Fruit fly (Drosophila melanogaster) whole organism, embryonic: Measurements from ENCODE around the gene Frmd5.

Source experiments
- CG10274 ChIP-seq: fragments of 200-800 bp; sonication (Bioruptor generic); optimal IDR thresholded peaks from 3 replicates; lab custom pipeline; 2017; ENCODE audit warnings: missing biosample characterization, mild to moderate bottlenecking, missing genetic modification characterization
- CG10654 ChIP-seq: fragments of 200-800 bp; sonication (Bioruptor generic); optimal IDR thresholded peaks from 2 replicates; lab custom pipeline; 2016; ENCODE audit warnings: missing biosample characterization, missing genetic modification characterization
- CG13287 ChIP-seq: fragments of 200-800 bp; sonication (Bioruptor generic); IDR thresholded peaks from 2 replicates; pipeline ENCODE4 v1.3.6; 2022; ENCODE audit warnings: missing biosample characterization, missing genetic modification characterization; ENCODE audit not compliant: partially characterized antibody
- CG13296 ChIP-seq: fragments of 200-800 bp; sonication (Bioruptor generic); optimal IDR thresholded peaks from 3 replicates; lab custom pipeline; 2018; ENCODE audit warnings: missing biosample characterization, mild to moderate bottlenecking, missing genetic modification characterization
- CG14965 ChIP-seq: fragments of 200-800 bp; sonication (Bioruptor generic); optimal IDR thresholded peaks from 2 replicates; lab custom pipeline; 2016; ENCODE audit warnings: missing biosample characterization, missing genetic modification characterization, borderline replicate concordance
- CG15479 ChIP-seq: fragments of 200-800 bp; sonication (Bioruptor generic); optimal IDR thresholded peaks from 3 replicates; lab custom pipeline; 2019; ENCODE audit warnings: missing biosample characterization, mild to moderate bottlenecking, missing genetic modification characterization, moderate library complexity
- CG16779 ChIP-seq: fragments of 200-800 bp; sonication (Bioruptor generic); IDR thresholded peaks from 2 replicates; pipeline ENCODE4 v1.3.6; 2022; ENCODE audit warnings: missing biosample characterization, missing genetic modification characterization
- CG16813 ChIP-seq: fragments of 200-800 bp; sonication (Bioruptor generic); IDR thresholded peaks from 3 replicates; pipeline ENCODE4 v1.3.6; 2022; ENCODE audit warnings: missing biosample characterization, missing genetic modification characterization; ENCODE audit not compliant: partially characterized antibody
- CG2199 ChIP-seq: fragments of 200-800 bp; sonication (Bioruptor generic); IDR thresholded peaks from 3 replicates; pipeline ENCODE4 v1.3.6; 2022; ENCODE audit warnings: missing biosample characterization, missing genetic modification characterization
- CG30403 ChIP-seq: fragments of 200-800 bp; sonication (Bioruptor generic); optimal IDR thresholded peaks from 3 replicates; lab custom pipeline; 2016; ENCODE audit warnings: missing biosample characterization, missing genetic modification characterization
- CG3065 ChIP-seq: fragments of 200-800 bp; sonication (Bioruptor generic); optimal IDR thresholded peaks from 2 replicates; lab custom pipeline; 2016; ENCODE audit warnings: missing biosample characterization, missing genetic modification characterization
- CG31441 ChIP-seq: fragments of 200-800 bp; sonication (Bioruptor generic); IDR thresholded peaks from 2 replicates; pipeline ENCODE4 v1.3.6; 2022; ENCODE audit warnings: missing biosample characterization, missing genetic modification characterization
- CG3995 ChIP-seq: fragments of 200-800 bp; sonication (Bioruptor generic); optimal IDR thresholded peaks from 3 replicates; lab custom pipeline; 2016; ENCODE audit warnings: missing biosample characterization, missing genetic modification characterization
- CG4424 ChIP-seq: fragments of 200-800 bp; sonication (Bioruptor generic); optimal IDR thresholded peaks from 3 replicates; lab custom pipeline; 2016; ENCODE audit warnings: missing biosample characterization, missing genetic modification characterization
- CG8359 ChIP-seq: fragments of 200-800 bp; sonication (Bioruptor generic); optimal IDR thresholded peaks from 2 replicates; lab custom pipeline; 2017; ENCODE audit warnings: missing biosample characterization, mild to moderate bottlenecking, missing genetic modification characterization, borderline replicate concordance
- CG9609 ChIP-seq: fragments of 200-800 bp; sonication (Bioruptor generic); optimal IDR thresholded peaks from 3 replicates; lab custom pipeline; 2016; ENCODE audit warnings: missing biosample characterization, missing genetic modification characterization
- CG9727 ChIP-seq: fragments of 200-800 bp; sonication (Bioruptor generic); optimal IDR thresholded peaks from 3 replicates; lab custom pipeline; 2017; ENCODE audit warnings: missing biosample characterization, mild to moderate bottlenecking, missing genetic modification characterization
- Deaf1 ChIP-seq: fragments of 200-800 bp; optimal IDR thresholded peaks from 3 replicates; lab custom pipeline; 2019; ENCODE audit warnings: missing biosample characterization, mild to moderate bottlenecking, missing genetic modification characterization, moderate library complexity
- H2.0 ChIP-seq: fragments of 200-800 bp; sonication (Bioruptor generic); IDR thresholded peaks from 2 replicates; pipeline ENCODE4 v1.3.6; 2022; ENCODE audit warnings: missing biosample characterization, missing genetic modification characterization
- Hr51 ChIP-seq, 2 experiments: fragments of 200-800 bp; sonication (Bioruptor generic); optimal IDR thresholded peaks; 2 replicates in 1 of 2; 3 replicates in 1 of 2; lab custom pipeline; 2016 to 2018; ENCODE audit warnings: missing biosample characterization in 2 of 2, missing genetic modification characterization in 2 of 2, mild to moderate bottlenecking in 1 of 2, moderate library complexity in 1 of 2
- MTF-1 ChIP-seq: fragments of 200-800 bp; sonication (Bioruptor generic); optimal IDR thresholded peaks from 2 replicates; lab custom pipeline; 2018; ENCODE audit warnings: missing biosample characterization, mild to moderate bottlenecking, missing genetic modification characterization, borderline replicate concordance
- NC2α ChIP-seq: fragments of 200-800 bp; sonication (Bioruptor generic); optimal IDR thresholded peaks from 2 replicates; lab custom pipeline; 2016; ENCODE audit warnings: missing biosample characterization, missing genetic modification characterization
- Opbp ChIP-seq: fragments of 200-800 bp; sonication (Bioruptor generic); IDR thresholded peaks from 3 replicates; pipeline ENCODE4 v1.3.6; 2022; ENCODE audit warnings: missing biosample characterization, missing genetic modification characterization; ENCODE audit not compliant: partially characterized antibody
- Ptx1 ChIP-seq: fragments of 200-800 bp; sonication (Bioruptor generic); IDR thresholded peaks from 2 replicates; pipeline ENCODE4 v1.3.6; 2022; ENCODE audit warnings: missing biosample characterization, missing genetic modification characterization
- Sox100B ChIP-seq: fragments of 200-800 bp; sonication (Bioruptor generic); optimal IDR thresholded peaks from 3 replicates; lab custom pipeline; 2018; ENCODE audit warnings: missing biosample characterization, mild to moderate bottlenecking, missing genetic modification characterization
- amos ChIP-seq: fragments of 200-800 bp; sonication (Bioruptor generic); IDR thresholded peaks from 2 replicates; pipeline ENCODE4 v1.3.6; 2022; ENCODE audit warnings: missing biosample characterization, missing genetic modification characterization; ENCODE audit not compliant: partially characterized antibody
- ato ChIP-seq: fragments of 200-800 bp; sonication (Bioruptor generic); IDR thresholded peaks from 2 replicates; pipeline ENCODE4 v1.3.6; 2022; ENCODE audit warnings: missing biosample characterization, missing genetic modification characterization; ENCODE audit not compliant: partially characterized antibody
- btn ChIP-seq: fragments of 200-800 bp; sonication (Bioruptor generic); optimal IDR thresholded peaks from 2 replicates; lab custom pipeline; 2016; ENCODE audit warnings: missing biosample characterization, missing genetic modification characterization
- cas ChIP-seq: fragments of 200-800 bp; sonication (Bioruptor generic); IDR thresholded peaks from 2 replicates; pipeline ENCODE4 v1.3.6; 2022; ENCODE audit warnings: missing biosample characterization, missing genetic modification characterization
- chinmo ChIP-seq: fragments of 200-800 bp; sonication (Bioruptor generic); IDR thresholded peaks from 4 replicates; pipeline ENCODE4 v1.3.6; 2022; ENCODE audit warnings: missing biosample characterization, missing genetic modification characterization; ENCODE audit not compliant: partially characterized antibody
- disco-r ChIP-seq: fragments of 200-800 bp; sonication (Bioruptor generic); optimal IDR thresholded peaks from 2 replicates; lab custom pipeline; 2016; ENCODE audit warnings: missing biosample characterization, missing genetic modification characterization
- gce ChIP-seq: fragments of 200-800 bp; sonication (Bioruptor generic); IDR thresholded peaks from 3 replicates; pipeline ENCODE4 v1.3.6; 2022; ENCODE audit warnings: missing biosample characterization, missing genetic modification characterization
- h ChIP-seq: fragments of >200 bp; optimal IDR thresholded peaks from 2 replicates; lab custom pipeline; 2017
- inv ChIP-seq: fragments of 200-800 bp; sonication (Bioruptor generic); IDR thresholded peaks from 2 replicates; pipeline ENCODE4 v1.3.6; 2022; ENCODE audit warnings: missing biosample characterization, missing genetic modification characterization; ENCODE audit not compliant: partially characterized antibody
- lov ChIP-seq, 2 experiments: fragments of 200-800 bp in 1 of 2; fragments of >200 bp in 1 of 2; sonication (Bioruptor generic) in 1 of 2; IDR thresholded peaks in 1 of 2; optimal IDR thresholded peaks in 1 of 2; 2 replicates in 1 of 2; 3 replicates in 1 of 2; pipeline versions ENCODE4 v1.3.6 to Lab custom; 2017 to 2022; ENCODE audit warnings: missing biosample characterization in 1 of 2, missing genetic modification characterization in 1 of 2
- luna ChIP-seq: fragments of 200-800 bp; sonication (Bioruptor generic); optimal IDR thresholded peaks from 2 replicates; lab custom pipeline; 2016; ENCODE audit warnings: missing biosample characterization, missing genetic modification characterization
- mam ChIP-seq: fragments of 200-800 bp; sonication (Bioruptor generic); optimal IDR thresholded peaks from 3 replicates; lab custom pipeline; 2016; ENCODE audit warnings: missing biosample characterization, missing genetic modification characterization
- phol ChIP-seq: fragments of 200-800 bp; sonication (Bioruptor generic); optimal IDR thresholded peaks from 3 replicates; lab custom pipeline; 2018; ENCODE audit warnings: missing biosample characterization, mild to moderate bottlenecking, missing genetic modification characterization, moderate library complexity
- prd ChIP-seq, 3 experiments: fragments of >200 bp in 2 of 3; fragments of 200-800 bp in 1 of 3; sonication (Bioruptor generic) in 1 of 3; optimal IDR thresholded peaks in 2 of 3; IDR thresholded peaks in 1 of 3; 2 replicates in 2 of 3; 3 replicates in 1 of 3; pipeline versions ENCODE4 v1.3.6 to Lab custom; 2017 to 2022; ENCODE audit warnings: missing biosample characterization in 1 of 3, missing genetic modification characterization in 1 of 3
- repo ChIP-seq: fragments of 200-800 bp; sonication (Bioruptor generic); optimal IDR thresholded peaks from 2 replicates; lab custom pipeline; 2016; ENCODE audit warnings: missing biosample characterization, missing genetic modification characterization
- ro ChIP-seq: fragments of 200-800 bp; sonication (Bioruptor generic); IDR thresholded peaks from 2 replicates; pipeline ENCODE4 v1.3.6; 2022; ENCODE audit warnings: missing biosample characterization, missing genetic modification characterization
- run ChIP-seq: fragments of 200-800 bp; sonication (Bioruptor generic); optimal IDR thresholded peaks from 3 replicates; lab custom pipeline; 2018; ENCODE audit warnings: missing biosample characterization, mild to moderate bottlenecking, missing genetic modification characterization
- schlank ChIP-seq: fragments of 200-800 bp; sonication (Bioruptor generic); optimal IDR thresholded peaks from 2 replicates; lab custom pipeline; 2018; ENCODE audit warnings: missing biosample characterization, mild to moderate bottlenecking, missing genetic modification characterization
- sna ChIP-seq: fragments of 200-800 bp; sonication (Bioruptor generic); IDR thresholded peaks from 2 replicates; pipeline ENCODE4 v1.3.6; 2022; ENCODE audit warnings: missing biosample characterization, missing genetic modification characterization; ENCODE audit not compliant: partially characterized antibody
- sr ChIP-seq: fragments of 200-800 bp; sonication (Bioruptor generic); IDR thresholded peaks from 3 replicates; pipeline ENCODE4 v1.3.6; 2022; ENCODE audit warnings: missing biosample characterization, missing genetic modification characterization
- tap ChIP-seq: fragments of 200-800 bp; optimal IDR thresholded peaks from 3 replicates; lab custom pipeline; 2019; ENCODE audit warnings: missing biosample characterization, mild to moderate bottlenecking, missing genetic modification characterization, moderate library complexity
- vfl ChIP-seq: fragments of 200-800 bp; sonication (Bioruptor generic); optimal IDR thresholded peaks from 2 replicates; lab custom pipeline; 2016; ENCODE audit warnings: missing biosample characterization, missing genetic modification characterization
- wek ChIP-seq: fragments of 200-800 bp; sonication (Bioruptor generic); optimal IDR thresholded peaks from 3 replicates; lab custom pipeline; 2018; ENCODE audit warnings: missing biosample characterization, mild to moderate bottlenecking, missing genetic modification characterization, moderate library complexity

Gene Frmd5

DNA sequence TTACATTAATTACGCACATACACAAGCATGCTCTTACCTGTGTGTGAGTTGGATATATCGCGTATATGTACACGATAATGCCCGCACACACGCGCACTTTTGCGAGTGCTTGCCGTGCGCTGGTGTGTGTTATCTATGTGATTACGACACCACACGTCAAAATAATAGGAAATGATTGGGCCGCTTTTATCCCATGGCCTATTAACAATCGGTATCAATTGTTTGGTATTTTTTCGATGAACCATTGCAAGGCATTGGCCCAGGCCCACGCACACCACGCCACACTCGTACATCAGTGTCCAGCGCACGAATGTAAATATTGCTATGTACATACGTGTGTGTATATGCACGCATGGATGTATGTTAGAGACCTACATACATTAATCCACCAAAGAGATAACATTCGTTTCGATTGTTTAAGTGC is 9.4 kb upstream of the Frmd5 start (continued):
- peak; percentile 13; the same call in 1 of the 2 replicates for TF ChIP-seq ato (GFP tag; lab: Robert Waterston, UW)
- TF ChIP-seq CG16779 (GFP tag; lab: Robert Waterston, UW), result no peak
- TF ChIP-seq gce (GFP tag; lab: Robert Waterston, UW), result no peak
- 0 out of 3 replicates have a peak, but pooled peaks have one; percentile 40 for TF ChIP-seq CG16813 (GFP tag; lab: Robert Waterston, UW)
- peak; percentile 49 for TF ChIP-seq CG31441 (GFP tag; lab: Robert Waterston, UW)
- peak; percentile 81 for TF ChIP-seq CG13287 (GFP tag; lab: Robert Waterston, UW)
- TF ChIP-seq CG30403 (GFP tag; lab: Kevin White, UChicago), result peak; percentile 13
- TF ChIP-seq amos, result no peak; the same call in 1 of the 2 replicates
- TF ChIP-seq CG9609, result peak; percentile 26
- no peak for TF ChIP-seq H2.0 (GFP tag; lab: Robert Waterston, UW)
- TF ChIP-seq CG15479 (GFP tag; lab: Kevin White, UChicago), result peak; percentile 73
- no peak for TF ChIP-seq inv (GFP tag; lab: Robert Waterston, UW)
- TF ChIP-seq Deaf1, result peak; percentile 40
- TF ChIP-seq CG3995 (GFP tag; lab: Kevin White, UChicago), result peak; percentile 13
- TF ChIP-seq h, result no peak
- peak; percentile 14 for TF ChIP-seq CG10654 (GFP tag; lab: Kevin White, UChicago)
- no peak for TF ChIP-seq ro (GFP tag; lab: Robert Waterston, UW)
- TF ChIP-seq Ptx1 (GFP tag; lab: Robert Waterston, UW), result peak; percentile 35; the same call in 1 of the 2 replicates
- peak; percentile 34 for TF ChIP-seq tap (tag; lab: Kevin White, UChicago)
- TF ChIP-seq NC2α (GFP tag; lab: Kevin White, UChicago), result no peak
- TF ChIP-seq repo (GFP tag; lab: Kevin White, UChicago), result peak; percentile 23
- TF ChIP-seq CG4424, result peak; percentile 36
- TF ChIP-seq CG10274 (GFP tag; lab: Kevin White, UChicago), result peak; percentile 28
- peak; percentile 24 for TF ChIP-seq disco-r (GFP tag; lab: Kevin White, UChicago)
- no peak for TF ChIP-seq run (tag; lab: Kevin White, UChicago)
- peak; percentile 80 for TF ChIP-seq wek
- peak; percentile 90 for TF ChIP-seq CG13296
- TF ChIP-seq schlank (tag; lab: Kevin White, UChicago), result peak; percentile 69
- peak; percentile 17 for TF ChIP-seq vfl (GFP tag; lab: Kevin White, UChicago)
- TF ChIP-seq phol (tag; lab: Kevin White, UChicago), result no peak
- peak; percentile 5 for TF ChIP-seq btn (GFP tag; lab: Kevin White, UChicago)
- TF ChIP-seq CG2199 (GFP tag; lab: Robert Waterston, UW), result peak; percentile 86; the same call in 2 of the 3 replicates
- TF ChIP-seq CG3065 (GFP tag; lab: Kevin White, UChicago), result no peak
- no peak for TF ChIP-seq cas (GFP tag; lab: Robert Waterston, UW)
- peak; percentile 63 for TF ChIP-seq sna (GFP tag; lab: Robert Waterston, UW)
- peak; percentile 77 for TF ChIP-seq Sox100B (GFP tag; lab: Kevin White, UChicago)
- TF ChIP-seq Hr51 (GFP tag; optimal IDR thresholded peaks at IDR 0.05; lab: Kevin White, UChicago), result peak in 1 of 2 experiments; percentile 40
- TF ChIP-seq CG9727 (GFP tag; lab: Kevin White, UChicago), result peak; percentile 57
- no peak for TF ChIP-seq lov (optimal IDR thresholded peaks at IDR 0.05; lab: Kevin White, UChicago)
- TF ChIP-seq lov (GFP tag; IDR thresholded peaks at IDR 0.05; lab: Robert Waterston, UW), result no peak
- no peak for TF ChIP-seq prd (optimal IDR thresholded peaks at IDR 0.05; lab: Kevin White, UChicago)
- TF ChIP-seq prd (GFP tag; IDR thresholded peaks at IDR 0.05; lab: Robert Waterston, UW), result no peak; the same call in 1 of the 3 replicates
- no peak for TF ChIP-seq luna (GFP tag; lab: Kevin White, UChicago)
- peak; percentile 50 for TF ChIP-seq mam (GFP tag; lab: Kevin White, UChicago)
- TF ChIP-seq CG14965 (GFP tag; lab: Kevin White, UChicago), result no peak
- no peak for TF ChIP-seq CG8359 (GFP tag; lab: Kevin White, UChicago)
- TF ChIP-seq MTF-1 (GFP tag; lab: Kevin White, UChicago), result peak; percentile 74
- no peak for TF ChIP-seq sr
- TF ChIP-seq chinmo (GFP tag; lab: Robert Waterston, UW), result peak; percentile 98
- TF ChIP-seq Opbp (GFP tag; lab: Robert Waterston, UW), result no peak; the same call in 2 of the 3 replicates
